Worm (Caenorhabditis elegans) whole organism, early embryonic: ENCODE measurements around the gene enol-1.

Source experiments
- B0310.2 ChIP-seq: sonication (generic microtip); optimal IDR thresholded peaks from 2 replicates; lab custom pipeline; 2016; ENCODE audit warnings: mild to moderate bottlenecking, missing genetic modification characterization, missing compliant biosample characterization
- F13C5.2 ChIP-seq: sonication (generic microtip); optimal IDR thresholded peaks from 2 replicates; lab custom pipeline; 2017; ENCODE audit warnings: mild to moderate bottlenecking, missing genetic modification characterization, inconsistent platforms, missing compliant biosample characterization
- aly-1 ChIP-seq: sonication (generic microtip); optimal IDR thresholded peaks from 2 replicates; lab custom pipeline; 2016; ENCODE audit warnings: missing genetic modification characterization, missing compliant biosample characterization
- ama-1 ChIP-seq: fragments of 150-350 bp; optimal IDR thresholded peaks from 2 replicates; lab custom pipeline; 2014
- ceh-13 ChIP-seq: fragments of 200-800 bp; sonication (Bioruptor generic); optimal IDR thresholded peaks from 2 replicates; lab custom pipeline; 2018; ENCODE audit warnings: mild to moderate bottlenecking, missing genetic modification characterization, missing compliant biosample characterization
- ceh-36 ChIP-seq: sonication (generic microtip); optimal IDR thresholded peaks from 2 replicates; lab custom pipeline; 2016; ENCODE audit warnings: missing genetic modification characterization, inconsistent platforms, missing compliant biosample characterization
- ets-7 ChIP-seq: sonication (generic microtip); optimal IDR thresholded peaks from 2 replicates; lab custom pipeline; 2016; ENCODE audit warnings: missing genotype, missing genetic modification characterization, missing compliant biosample characterization
- flt-1 ChIP-seq: fragments of 200-800 bp; sonication (Bioruptor generic); IDR thresholded peaks from 2 replicates; pipeline ENCODE4 v1.3.6; 2022; ENCODE audit warnings: missing genetic modification characterization, missing compliant biosample characterization
- hmbx-1 ChIP-seq: sonication (generic microtip); optimal IDR thresholded peaks from 2 replicates; lab custom pipeline; 2016; ENCODE audit warnings: mild to moderate bottlenecking, missing genetic modification characterization, missing compliant biosample characterization
- hmg-4 ChIP-seq: fragments of 200-800 bp; sonication (Bioruptor generic); optimal IDR thresholded peaks from 2 replicates; lab custom pipeline; 2018; ENCODE audit warnings: mild to moderate bottlenecking, missing genetic modification characterization, missing compliant biosample characterization
- hnd-1 ChIP-seq: sonication (generic microtip); optimal IDR thresholded peaks from 2 replicates; lab custom pipeline; 2016; ENCODE audit warnings: missing genetic modification characterization, missing compliant biosample characterization
- pes-1 ChIP-seq: fragments of 200-800 bp; sonication (Bioruptor generic); IDR thresholded peaks from 2 replicates; pipeline ENCODE4 v1.3.6; 2022; ENCODE audit warnings: missing genetic modification reagents, missing genetic modification characterization, missing compliant biosample characterization
- scrt-1 ChIP-seq: fragments of 200-800 bp; sonication (Bioruptor generic); IDR thresholded peaks from 2 replicates; pipeline ENCODE4 v1.3.6; 2022; ENCODE audit warnings: missing genetic modification characterization, missing compliant biosample characterization
- sea-1 ChIP-seq: fragments of 200-800 bp; sonication (Bioruptor generic); conservative IDR thresholded peaks from 2 replicates; pipeline ENCODE4 v1.3.6; 2022; ENCODE audit warnings: missing genetic modification characterization, missing compliant biosample characterization
- tbx-11 ChIP-seq: fragments of 200-800 bp; sonication (Bioruptor generic); IDR thresholded peaks from 2 replicates; pipeline ENCODE4 v1.3.6; 2022; ENCODE audit warnings: missing genetic modification characterization, missing compliant biosample characterization
- tbx-37 ChIP-seq: fragments of 200-800 bp; sonication (Bioruptor generic); conservative IDR thresholded peaks from 2 replicates; pipeline ENCODE4 v1.3.6; 2022; ENCODE audit warnings: missing genetic modification reagents, missing genetic modification characterization, missing compliant biosample characterization
- tra-4 ChIP-seq: sonication (generic microtip); optimal IDR thresholded peaks from 2 replicates; lab custom pipeline; 2017; ENCODE audit warnings: missing genetic modification characterization, missing compliant biosample characterization

Gene enol-1

DNA sequence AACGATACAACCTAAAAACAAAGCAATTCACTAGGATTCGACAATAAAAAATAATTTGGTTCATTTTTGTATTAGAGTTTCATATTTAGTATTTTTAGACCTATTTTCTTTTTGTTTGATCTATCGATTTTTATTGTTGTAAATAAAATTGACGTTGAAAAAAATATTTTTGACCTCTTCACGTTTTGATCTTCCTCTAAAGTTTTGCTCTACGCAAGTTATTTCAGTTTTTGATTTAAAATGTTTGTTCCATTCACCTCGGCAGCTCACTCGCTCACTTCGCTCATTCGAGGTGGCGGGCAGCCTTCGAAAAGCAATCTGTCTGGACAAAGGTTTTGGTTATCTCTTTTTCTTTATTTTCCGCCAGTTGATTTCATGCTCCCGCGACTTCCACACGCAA is at the start of gene enol-1:
Gene enol-1, plus strand, starts transcription at position 235 of the 400 bp plus-strand sequence.
- TF ChIP-seq hmg-4 (GFP tag; lab: Kevin White, UChicago) (no peak), scrt-1 (GFP tag; lab: Robert Waterston, UW) (no peak), sea-1 (GFP tag; lab: Robert Waterston, UW) (no peak), B0310.2 (tag; lab: Kevin White, UChicago) (no peak), flt-1 (GFP tag; lab: Robert Waterston, UW) (no peak), F13C5.2 (tag; lab: Kevin White, UChicago) (no peak), pes-1 (GFP tag; lab: Robert Waterston, UW) (no peak), tbx-37 (GFP tag; lab: Robert Waterston, UW) (no peak), ceh-36 (tag; lab: Kevin White, UChicago) (no peak), tbx-11 (GFP tag; lab: Robert Waterston, UW) (no peak), hnd-1 (tag; lab: Kevin White, UChicago) (no peak), aly-1 (no peak), hmbx-1 (tag; lab: Kevin White, UChicago) (no peak)

- TF ChIP-seq ama-1 (lab: Kevin White, UChicago) (no peak), hmbx-1 (tag; lab: Kevin White, UChicago) (no peak), scrt-1 (GFP tag; lab: Robert Waterston, UW) (no peak)
Observed at ce11 chrII:8883559-8883958, 47.2 kb upstream of the enol-1 start, which contains the start of gene rha-1. TSS of gene rha-1 (minus strand) at chrII:8883659.

DNA sequence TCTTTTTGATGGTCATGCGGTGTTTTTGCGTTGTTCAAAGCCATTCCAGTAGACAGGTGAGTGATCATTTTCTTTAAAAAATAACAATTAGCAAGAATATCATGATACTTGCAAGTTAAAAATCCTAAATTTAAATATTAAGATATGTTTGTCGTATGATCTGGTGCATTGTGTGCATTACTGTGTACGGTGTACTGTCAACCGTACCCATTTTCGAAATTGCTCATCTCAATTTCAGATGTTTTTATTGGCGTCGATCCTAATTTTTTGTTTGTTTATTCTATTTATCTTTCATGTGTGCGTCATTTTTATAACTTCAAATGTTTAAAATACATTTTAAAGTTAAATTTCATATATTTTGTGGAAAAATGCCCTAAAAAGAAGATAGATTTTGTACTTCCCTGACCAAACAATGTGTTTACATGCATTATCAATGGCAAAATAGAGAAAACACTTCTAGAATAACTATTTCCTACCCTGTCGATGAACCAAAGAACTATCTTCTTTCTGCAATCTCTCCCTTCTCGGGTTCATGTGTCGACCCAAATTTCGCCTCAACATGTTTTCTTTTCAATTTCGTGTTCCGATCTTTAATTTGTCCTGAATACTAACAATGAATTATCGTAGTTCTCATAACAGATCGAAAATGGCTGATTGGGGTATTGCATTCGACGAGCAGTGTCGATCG is 46.4 kb upstream of the enol-1 start, which contains the start of the genes T07D4.5 and ddx-19:
Gene T07D4.5, minus strand, starts transcription at position 71 of the 688 bp plus-strand sequence.
Gene ddx-19, plus strand, starts transcription at position 638 of the 688 bp plus-strand sequence.
- TF ChIP-seq ceh-36 (tag; lab: Kevin White, UChicago) (no peak), tbx-11 (GFP tag; lab: Robert Waterston, UW) (no peak), aly-1 (no peak), tbx-37 (GFP tag; lab: Robert Waterston, UW) (no peak), ama-1 (lab: Kevin White, UChicago) (no peak), scrt-1 (GFP tag; lab: Robert Waterston, UW) (no peak), F13C5.2 (tag; lab: Kevin White, UChicago) (no peak)

DNA sequence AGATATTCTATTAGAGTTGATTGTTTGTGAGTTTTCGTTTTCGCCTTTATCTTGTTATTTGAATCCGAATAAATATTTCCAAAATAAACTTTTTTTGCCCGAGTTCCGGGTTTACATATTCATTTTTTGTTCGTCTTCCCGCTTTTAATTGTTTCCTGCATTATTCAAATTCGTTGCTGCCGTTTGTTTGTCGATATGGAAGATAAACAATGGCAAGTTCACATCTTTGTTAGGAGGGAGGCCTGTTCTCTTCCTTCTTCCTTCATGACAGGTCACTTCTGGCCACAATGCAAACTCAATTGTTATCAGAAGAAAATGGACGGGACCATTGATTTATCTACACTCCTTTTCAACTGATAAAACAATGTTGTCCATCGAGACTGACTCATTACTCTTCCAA is 41.2 kb upstream of the enol-1 start:
- TF ChIP-seq tbx-11 (GFP tag; lab: Robert Waterston, UW), result no peak
- TF ChIP-seq scrt-1 (GFP tag; lab: Robert Waterston, UW), result no peak
- no peak for TF ChIP-seq ceh-36 (tag; lab: Kevin White, UChicago)
- TF ChIP-seq ceh-13 (GFP tag; lab: Kevin White, UChicago), result no peak
- TF ChIP-seq hnd-1 (tag; lab: Kevin White, UChicago), result no peak
- no peak for TF ChIP-seq hmbx-1 (tag; lab: Kevin White, UChicago)
- no peak for TF ChIP-seq tra-4 (tag; lab: Kevin White, UChicago)
- TF ChIP-seq tbx-37 (GFP tag; lab: Robert Waterston, UW), result no peak
- no peak for TF ChIP-seq ets-7 (tag; lab: Kevin White, UChicago)
- no peak for TF ChIP-seq B0310.2 (tag; lab: Kevin White, UChicago)

DNA sequence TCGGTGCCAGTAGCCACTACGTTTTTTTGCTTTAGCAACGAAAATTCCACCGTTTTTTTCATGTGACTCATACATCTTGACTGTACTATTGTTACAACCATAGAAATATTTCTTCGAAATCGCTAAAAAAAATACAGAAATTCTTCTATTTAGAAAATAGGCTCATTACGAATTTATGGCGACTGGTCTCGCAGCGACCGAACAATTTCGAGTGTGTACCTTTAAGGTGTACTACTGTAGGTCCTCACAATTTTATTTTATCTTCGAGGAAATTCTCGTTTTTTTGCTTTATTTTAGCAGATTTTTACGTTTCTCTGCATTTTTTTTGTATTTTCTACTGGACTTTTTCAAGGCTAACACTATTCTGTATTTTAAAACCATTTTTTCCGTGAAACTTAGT is 40.8 kb upstream of the enol-1 start:
- TF ChIP-seq tra-4 (tag; lab: Kevin White, UChicago) (no peak), ama-1 (lab: Kevin White, UChicago) (no peak), aly-1 (no peak), tbx-11 (GFP tag; lab: Robert Waterston, UW) (no peak)

DNA sequence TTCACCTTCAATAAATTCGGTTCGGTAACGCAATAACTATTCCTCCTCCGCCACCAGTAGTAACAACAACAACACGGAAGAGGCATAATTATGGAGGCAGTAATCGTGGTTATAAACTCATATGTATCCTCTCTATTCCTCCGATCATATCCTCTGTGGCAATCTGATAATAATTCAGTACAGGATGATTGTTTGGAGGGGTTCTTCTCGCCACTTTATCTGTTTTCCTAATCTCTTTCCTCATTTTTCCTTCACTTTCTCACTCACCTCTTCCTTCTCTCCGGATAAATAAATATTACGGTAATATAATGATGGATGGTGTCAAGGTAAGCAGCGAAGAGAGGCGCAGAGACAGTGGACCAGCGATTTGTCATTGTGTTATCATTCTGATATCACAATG is 40.3 kb upstream of the enol-1 start:
- TF ChIP-seq flt-1 (GFP tag; lab: Robert Waterston, UW) (no peak), ets-7 (tag; lab: Kevin White, UChicago) (no peak), hnd-1 (tag; lab: Kevin White, UChicago) (no peak), tra-4 (tag; lab: Kevin White, UChicago) (no peak), aly-1 (no peak), sea-1 (GFP tag; lab: Robert Waterston, UW) (no peak), F13C5.2 (tag; lab: Kevin White, UChicago) (no peak), ceh-13 (GFP tag; lab: Kevin White, UChicago) (no peak)

DNA sequence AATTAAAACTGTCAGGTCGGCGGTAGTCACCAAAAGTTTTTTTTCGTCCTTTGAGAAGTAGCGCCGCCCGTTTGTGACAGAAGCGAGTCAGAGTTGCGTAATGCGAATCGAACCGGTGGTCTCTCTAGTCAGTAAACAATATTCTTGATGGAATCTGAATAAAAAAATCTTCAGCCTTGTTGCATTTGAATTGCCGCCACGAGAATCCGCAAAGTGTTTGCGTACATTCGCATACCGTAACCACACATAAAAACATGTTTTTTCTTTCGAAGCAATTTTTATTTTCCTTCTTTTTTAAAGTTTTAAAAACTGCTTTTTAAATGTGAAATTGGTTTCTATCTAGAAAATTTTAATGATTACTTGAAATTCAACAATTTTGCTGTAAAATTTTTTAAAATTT is 39.8 kb upstream of the enol-1 start:
- TF ChIP-seq ama-1 (lab: Kevin White, UChicago), result no peak
- TF ChIP-seq B0310.2 (tag; lab: Kevin White, UChicago), result no peak
- TF ChIP-seq pes-1 (GFP tag; lab: Robert Waterston, UW), result no peak
- no peak for TF ChIP-seq ceh-13 (GFP tag; lab: Kevin White, UChicago)
- no peak for TF ChIP-seq flt-1 (GFP tag; lab: Robert Waterston, UW)
- no peak for TF ChIP-seq tbx-11 (GFP tag; lab: Robert Waterston, UW)
- no peak for TF ChIP-seq scrt-1 (GFP tag; lab: Robert Waterston, UW)

- TF ChIP-seq pes-1 (GFP tag; lab: Robert Waterston, UW) (no peak), hmg-4 (GFP tag; lab: Kevin White, UChicago) (no peak), aly-1 (no peak), tbx-37 (GFP tag; lab: Robert Waterston, UW) (no peak), scrt-1 (GFP tag; lab: Robert Waterston, UW) (no peak)
Observed at ce11 chrII:8891606-8892005, 39.2 kb upstream of the enol-1 start.
